Fruit fly (Drosophila melanogaster): ENCODE results near the gene Ccp84Ag.

Ccp84Ag gene

DNA sequence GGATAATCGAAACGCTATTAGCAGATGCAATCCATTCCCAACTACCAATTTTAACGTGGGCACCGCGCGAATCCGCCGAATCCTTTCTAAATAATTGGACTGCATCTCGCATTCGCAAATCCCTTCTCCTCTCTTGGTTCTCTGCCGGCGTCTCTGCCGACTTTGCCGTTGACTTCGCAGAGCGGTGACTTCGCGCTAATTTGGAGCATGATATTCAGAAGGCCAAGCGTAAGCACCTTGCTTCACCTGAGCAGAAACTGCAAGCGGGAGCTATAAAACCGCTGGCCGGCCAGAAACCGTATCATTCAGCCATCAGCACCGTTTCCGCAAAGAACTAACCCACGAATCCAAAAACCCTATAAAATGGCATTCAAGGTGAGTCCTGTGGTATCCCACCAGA is 17.3 kb downstream of the Ccp84Ag start, which contains the start of gene Ccp84Aa:
Gene Ccp84Aa (plus strand): TSS at position 301 of the 400 bp plus-strand sequence.
- TF ChIP-seq Sox102F (GFP tag; optimal IDR thresholded peaks at IDR 0.05) (no peak), Sox14 (GFP tag; optimal IDR thresholded peaks at IDR 0.05) (no peak), CG6854 (GFP tag; optimal IDR thresholded peaks at IDR 0.05) (no peak), CG6276 (GFP tag; optimal IDR thresholded peaks at IDR 0.05) (no peak)

DNA sequence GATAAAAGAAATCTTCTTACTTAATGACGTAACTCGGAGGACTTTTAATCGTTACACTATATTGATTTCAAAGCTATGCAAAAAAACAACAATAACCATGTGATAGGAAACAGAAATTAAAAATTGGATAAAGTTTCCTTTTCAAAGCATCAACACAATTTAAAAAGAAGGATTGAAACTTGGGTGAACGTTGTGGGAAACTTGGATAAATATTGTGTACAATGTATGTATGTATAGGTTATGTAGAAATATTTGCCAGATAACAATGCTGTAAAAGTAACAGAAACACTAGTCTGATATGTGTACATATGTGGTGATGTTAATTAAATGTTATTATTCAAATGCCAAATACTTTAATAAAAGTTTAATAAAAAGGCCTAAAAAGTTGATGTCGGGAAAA is 19.8 kb downstream of the Ccp84Ag start:
- TF ChIP-seq eg (GFP tag; IDR thresholded peaks at IDR 0.05) (no peak), Lpt (GFP tag; optimal IDR thresholded peaks at IDR 0.05) (no peak), topi (GFP tag; optimal IDR thresholded peaks at IDR 0.05) (no peak), CG9139 (GFP tag; optimal IDR thresholded peaks at IDR 0.05) (no peak), spab (GFP tag; optimal IDR thresholded peaks at IDR 0.05) (no peak), Met (GFP tag; optimal IDR thresholded peaks at IDR 0.05) (no peak), Sox102F (GFP tag; optimal IDR thresholded peaks at IDR 0.05) (no peak), CG10669 (GFP tag; optimal IDR thresholded peaks at IDR 0.05) (no peak), Hr38 (GFP tag; optimal IDR thresholded peaks at IDR 0.05) (no peak), CG34406 (GFP tag; optimal IDR thresholded peaks at IDR 0.05) (no peak), CG15336 (GFP tag; IDR thresholded peaks at IDR 0.05) (no peak), CG32006 (GFP tag; optimal IDR thresholded peaks at IDR 0.05) (no peak)

DNA sequence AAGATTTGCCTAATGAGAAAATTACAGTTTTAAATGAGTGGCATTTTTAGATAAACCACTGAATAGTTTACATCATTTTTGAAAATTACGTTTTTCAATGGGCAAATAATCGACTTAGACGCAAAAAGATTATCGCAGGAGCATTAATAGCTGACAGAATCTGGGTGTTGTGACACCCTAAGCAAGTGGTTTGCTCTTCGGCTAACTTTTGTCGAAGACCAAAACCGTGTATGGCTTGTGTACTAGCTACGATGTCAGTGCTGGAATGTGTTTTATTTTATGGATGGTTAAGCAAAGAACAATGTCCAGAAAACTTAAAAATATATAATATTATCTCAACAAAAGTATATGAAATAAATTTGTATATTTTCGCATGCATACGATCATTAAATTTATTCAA is 22.3 kb downstream of the Ccp84Ag start:
- no peak for TF ChIP-seq CG6163 (GFP tag; IDR thresholded peaks at IDR 0.05)

DNA sequence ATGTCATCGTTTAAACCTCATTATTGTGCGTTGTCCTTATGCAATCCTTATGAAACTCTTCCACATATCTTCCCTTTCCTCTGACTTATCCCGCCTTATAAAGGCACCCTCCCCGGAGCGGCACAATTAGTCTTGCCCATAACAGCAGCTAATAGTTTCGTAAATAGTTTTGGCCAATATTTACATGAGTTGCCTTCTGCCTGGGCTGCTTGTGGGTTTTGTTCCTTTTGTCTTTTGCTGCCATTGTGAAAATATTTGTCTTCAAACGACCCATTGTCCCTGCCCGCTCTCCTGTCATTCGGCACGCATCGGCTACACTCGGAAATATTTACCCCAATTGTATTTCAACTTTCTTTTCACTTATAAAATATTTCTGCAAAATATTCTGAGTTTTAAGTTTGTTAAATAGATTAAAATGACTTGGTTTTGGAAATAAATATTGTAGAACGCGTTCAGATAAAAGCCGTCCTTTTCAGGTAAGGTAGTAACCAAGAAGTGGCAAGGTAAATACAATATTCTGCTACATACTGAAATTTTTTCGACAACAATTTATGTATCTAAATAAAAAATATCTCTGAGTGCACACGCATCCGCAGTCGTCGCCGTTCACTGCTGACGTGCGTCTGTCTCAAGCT is 37.1 kb downstream of the Ccp84Ag start:
- TF ChIP-seq achi (GFP tag; optimal IDR thresholded peaks at IDR 0.05) (peak; percentile 12), CG6808 (GFP tag; optimal IDR thresholded peaks at IDR 0.05) (peak; percentile 4), CG3919 (GFP tag; optimal IDR thresholded peaks at IDR 0.05) (peak; percentile 1), fkh (GFP tag; optimal IDR thresholded peaks at IDR 0.05) (peak; percentile 37), acj6 (GFP tag; optimal IDR thresholded peaks at IDR 0.05) (no peak), CG6163 (GFP tag; IDR thresholded peaks at IDR 0.05) (no peak), CG10669 (GFP tag; optimal IDR thresholded peaks at IDR 0.05) (peak; percentile 23), svp (GFP tag) (peak; percentile 58), CG10631 (GFP tag; optimal IDR thresholded peaks at IDR 0.05) (peak; percentile 16), lz (GFP tag; optimal IDR thresholded peaks at IDR 0.05) (no peak), Hr4 (GFP tag; optimal IDR thresholded peaks at IDR 0.05) (peak; percentile 21), Eip78C (GFP tag) (peak; percentile 27), CG32006 (GFP tag; optimal IDR thresholded peaks at IDR 0.05) (peak; percentile 37)

DNA sequence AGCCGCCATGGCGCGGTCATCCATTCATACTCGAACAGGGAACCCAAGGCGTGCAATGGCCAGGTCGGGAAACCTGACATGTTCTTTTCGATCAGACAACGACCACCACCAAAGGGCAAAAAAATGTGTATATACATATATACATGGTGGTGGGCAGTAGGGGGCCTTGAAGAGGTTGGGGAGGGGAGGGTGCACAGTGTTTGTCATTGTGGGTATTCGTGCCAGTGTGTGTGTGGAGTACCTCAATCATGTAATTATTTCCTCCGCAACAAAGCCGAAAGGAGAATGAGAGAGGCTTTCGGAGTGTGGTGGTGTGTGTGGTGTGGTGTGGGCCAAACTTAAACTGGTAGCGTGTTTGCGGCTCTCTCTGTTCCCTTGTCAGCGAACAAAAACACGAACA is 39.6 kb downstream of the Ccp84Ag start:
- TF ChIP-seq CG7368 (GFP tag; optimal IDR thresholded peaks at IDR 0.05) = no peak
- peak in 1 of 2 experiments; percentile 62 for TF ChIP-seq ss (GFP tag; optimal IDR thresholded peaks at IDR 0.05)
- no peak for TF ChIP-seq CG11294 (GFP tag; IDR thresholded peaks at IDR 0.05)
- no peak for TF ChIP-seq Smox (GFP tag; optimal IDR thresholded peaks at IDR 0.05)

DNA sequence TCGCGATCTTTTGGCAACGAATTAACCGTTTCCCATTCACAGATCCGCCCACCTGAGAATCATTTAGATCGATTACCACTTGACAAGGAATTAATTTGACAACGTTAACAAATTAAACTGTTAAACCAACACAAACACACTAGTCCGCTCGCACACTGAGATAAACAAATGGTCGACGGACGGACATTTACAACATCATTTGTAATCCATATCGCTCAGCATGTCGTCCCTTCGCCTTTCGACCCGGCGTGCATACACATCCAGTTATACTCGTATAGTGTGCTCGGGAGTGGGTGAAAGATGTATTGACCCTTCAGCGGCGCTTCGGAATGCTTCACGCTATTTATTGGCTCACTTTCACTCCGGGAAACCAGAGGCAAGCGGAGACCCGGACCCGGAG is 49.2 kb downstream of the Ccp84Ag start:
- TF ChIP-seq Gug (GFP tag; IDR thresholded peaks at IDR 0.05) (no peak), CG11762 (GFP tag; optimal IDR thresholded peaks at IDR 0.05; ENCODE audit: insufficient read depth) (no peak), CG8119 (GFP tag; IDR thresholded peaks at IDR 0.05) (no peak), CG6808 (GFP tag; optimal IDR thresholded peaks at IDR 0.05) (no peak), pdm3 (GFP tag; optimal IDR thresholded peaks at IDR 0.05) (no peak), CG31627 (GFP tag; optimal IDR thresholded peaks at IDR 0.05) (no peak), eg (GFP tag; IDR thresholded peaks at IDR 0.05) (no peak), CG8319 (GFP tag; optimal IDR thresholded peaks at IDR 0.05) (no peak), topi (GFP tag; optimal IDR thresholded peaks at IDR 0.05) (no peak), CG8632 (GFP tag; optimal IDR thresholded peaks at IDR 0.05) (no peak), fd59A (GFP tag; optimal IDR thresholded peaks at IDR 0.05) (no peak), cyc (GFP tag; optimal IDR thresholded peaks at IDR 0.05) (no peak), achi (GFP tag; optimal IDR thresholded peaks at IDR 0.05) (no peak), CG16779 (tag; optimal IDR thresholded peaks at IDR 0.05) (no peak), CG6163 (GFP tag; IDR thresholded peaks at IDR 0.05) (no peak), CG11294 (GFP tag; IDR thresholded peaks at IDR 0.05) (no peak), vri (GFP tag; optimal IDR thresholded peaks at IDR 0.05) (no peak), Ets96B (tag; optimal IDR thresholded peaks at IDR 0.05) (no peak), CG6276 (GFP tag; optimal IDR thresholded peaks at IDR 0.05) (no peak), dsx (GFP tag; optimal IDR thresholded peaks at IDR 0.05; ENCODE audit: poor library complexity, severe bottlenecking) (no peak)
